Worm (Caenorhabditis elegans) whole organism, L4 larva: ENCODE results near the gene F31B12.4.

Experiments
- D1046.2 ChIP-seq: fragments of 200-800 bp; sonication (Bioruptor generic); IDR thresholded peaks from 2 replicates; pipeline ENCODE4 v1.3.6; 2022; ENCODE audit warnings: missing genetic modification characterization, missing compliant biosample characterization
- F26F4.8 ChIP-seq: fragments of 200-800 bp; sonication (Bioruptor generic); conservative IDR thresholded peaks from 2 replicates; pipeline ENCODE4 v1.3.6; 2022; ENCODE audit warnings: missing genetic modification characterization, missing compliant biosample characterization
- F44E2.7 ChIP-seq: fragments of 200-800 bp; sonication (Bioruptor generic); IDR thresholded peaks from 2 replicates; pipeline ENCODE4 v2.1.2; 2022; ENCODE audit warnings: missing genetic modification characterization, missing compliant biosample characterization
- R02D3.7 ChIP-seq: fragments of 150-350 bp; sonication (generic microtip); optimal IDR thresholded peaks from 3 replicates; lab custom pipeline; 2014; ENCODE audit warnings: missing biosample characterization, missing genetic modification characterization
- T20F7.1 ChIP-seq: fragments of 200-800 bp; sonication (Bioruptor generic); optimal IDR thresholded peaks from 2 replicates; lab custom pipeline; 2018; ENCODE audit warnings: mild to moderate bottlenecking, missing genetic modification characterization, missing compliant biosample characterization
- T26A8.4 ChIP-seq: fragments of 200-800 bp; sonication (Bioruptor generic); IDR thresholded peaks from 2 replicates; pipeline ENCODE4 v1.3.6; 2022; ENCODE audit warnings: missing genetic modification characterization, missing compliant biosample characterization
- Y5F2A.4 ChIP-seq: fragments of 200-800 bp; sonication (Bioruptor generic); optimal IDR thresholded peaks from 2 replicates; lab custom pipeline; 2018; ENCODE audit warnings: mild to moderate bottlenecking, missing genetic modification characterization, missing compliant biosample characterization
- ZK337.2 ChIP-seq: fragments of 200-800 bp; sonication (Bioruptor generic); IDR thresholded peaks from 2 replicates; pipeline ENCODE4 v1.3.6; 2022; ENCODE audit warnings: missing genetic modification reagents, missing genetic modification characterization, missing compliant biosample characterization
- aly-2 ChIP-seq: sonication (generic microtip); optimal IDR thresholded peaks from 2 replicates; lab custom pipeline; 2018; ENCODE audit warnings: missing biosample characterization, missing genetic modification characterization
- ama-1 ChIP-seq: fragments of 150-350 bp; optimal IDR thresholded peaks from 2 replicates; lab custom pipeline; 2014; ENCODE audit warnings: inconsistent platforms, mixed read lengths
- arid-1 ChIP-seq: fragments of 200-800 bp; sonication (Bioruptor generic); conservative IDR thresholded peaks from 2 replicates; pipeline ENCODE4 v1.3.6; 2022; ENCODE audit warnings: missing genetic modification reagents, missing genetic modification characterization, missing compliant biosample characterization
- ceh-20 ChIP-seq: fragments of 200-800 bp; sonication (Bioruptor generic); IDR thresholded peaks from 2 replicates; pipeline ENCODE4 v1.3.6; 2022; ENCODE audit warnings: missing genetic modification reagents, missing genetic modification characterization, missing compliant biosample characterization
- ceh-32 ChIP-seq: sonication (generic microtip); optimal IDR thresholded peaks from 2 replicates; lab custom pipeline; 2016; ENCODE audit warnings: mild to moderate bottlenecking, missing genetic modification characterization, missing compliant biosample characterization; ENCODE audit not compliant: poor library complexity
- ceh-62 ChIP-seq: sonication (generic microtip); optimal IDR thresholded peaks from 2 replicates; lab custom pipeline; 2017; ENCODE audit warnings: missing biosample characterization, missing genetic modification characterization
- ctbp-1 ChIP-seq: fragments of 200-800 bp; sonication (Bioruptor generic); IDR thresholded peaks from 2 replicates; pipeline ENCODE4 v1.3.6; 2022; ENCODE audit warnings: missing genetic modification reagents, missing genetic modification characterization, missing compliant biosample characterization
- daf-16 ChIP-seq, 3 experiments: sonication (generic microtip); optimal IDR thresholded peaks; 2 replicates each; lab custom pipeline; 2016 to 2017; ENCODE audit warnings: missing genetic modification characterization in 3 of 3, missing genetic modification reagents in 3 of 3, mild to moderate bottlenecking in 2 of 3, missing compliant biosample characterization in 2 of 3, missing biosample characterization in 1 of 3, moderate library complexity in 1 of 3
- dmd-6 ChIP-seq: fragments of 200-800 bp; sonication (Bioruptor generic); IDR thresholded peaks from 2 replicates; pipeline ENCODE4 v1.3.6; 2022; ENCODE audit warnings: missing genetic modification reagents, missing genetic modification characterization, missing compliant biosample characterization
- dmd-9 ChIP-seq: fragments of 200-800 bp; sonication (Bioruptor generic); IDR thresholded peaks from 2 replicates; pipeline ENCODE4 v1.3.6; 2022; ENCODE audit warnings: missing genetic modification reagents, missing genetic modification characterization, missing compliant biosample characterization
- duxl-1 ChIP-seq: sonication (generic microtip); optimal IDR thresholded peaks from 2 replicates; lab custom pipeline; 2016; ENCODE audit warnings: mild to moderate bottlenecking, missing genetic modification characterization, moderate library complexity, missing compliant biosample characterization; ENCODE audit not compliant: poor library complexity
- egl-27 ChIP-seq: sonication (generic microtip); optimal IDR thresholded peaks from 3 replicates; lab custom pipeline; 2017; ENCODE audit warnings: missing biosample characterization, missing genetic modification reagents, missing genetic modification characterization
- egl-43 ChIP-seq: fragments of 200-800 bp; sonication (Bioruptor generic); IDR thresholded peaks from 2 replicates; pipeline ENCODE4 v1.3.6; 2022; ENCODE audit warnings: missing genetic modification reagents, missing genetic modification characterization, missing compliant biosample characterization
- fos-1 ChIP-seq: fragments of 150-350 bp; optimal IDR thresholded peaks from 2 replicates; lab custom pipeline; 2014; ENCODE audit warnings: missing biosample characterization, missing genetic modification characterization
- hif-1 ChIP-seq, 2 experiments: sonication (generic microtip); optimal IDR thresholded peaks; 2 replicates each; lab custom pipeline; 2016 to 2017; ENCODE audit warnings: missing compliant biosample characterization in 2 of 2, missing genetic modification characterization in 2 of 2, missing genetic modification reagents in 2 of 2, missing genotype in 2 of 2, mild to moderate bottlenecking in 1 of 2
- hlh-11 ChIP-seq: fragments of 200-800 bp; sonication (Bioruptor generic); optimal IDR thresholded peaks from 2 replicates; lab custom pipeline; 2018; ENCODE audit warnings: mild to moderate bottlenecking, missing genetic modification characterization, missing compliant biosample characterization
- jun-1 ChIP-seq: fragments of 150-350 bp; optimal IDR thresholded peaks from 2 replicates; lab custom pipeline; 2014; ENCODE audit warnings: missing biosample characterization, missing genetic modification reagents, missing genetic modification characterization
- lin-1 ChIP-seq: fragments of 200-800 bp; sonication (Bioruptor generic); IDR thresholded peaks from 2 replicates; pipeline ENCODE4 v1.3.6; 2022; ENCODE audit warnings: missing genetic modification reagents, missing genetic modification characterization, missing compliant biosample characterization
- lin-38 ChIP-seq: fragments of 200-800 bp; sonication (Bioruptor generic); IDR thresholded peaks from 2 replicates; pipeline ENCODE4 v1.3.6; 2022; ENCODE audit warnings: missing genetic modification reagents, missing genetic modification characterization, missing compliant biosample characterization
- lir-3 ChIP-seq: sonication (generic microtip); optimal IDR thresholded peaks from 2 replicates; lab custom pipeline; 2016; ENCODE audit warnings: mild to moderate bottlenecking, missing genetic modification characterization, missing compliant biosample characterization
- lsy-2 ChIP-seq, 2 experiments: fragments of 150-350 bp in 1 of 2; sonication (generic microtip) in 1 of 2; optimal IDR thresholded peaks; 2 replicates each; lab custom pipeline; 2014 to 2017; ENCODE audit warnings: missing biosample characterization in 2 of 2, missing genetic modification characterization in 2 of 2
- mdt-29 ChIP-seq: fragments of 200-800 bp; sonication (Bioruptor generic); IDR thresholded peaks from 2 replicates; pipeline ENCODE4 v1.3.6; 2022; ENCODE audit warnings: missing genetic modification reagents, missing genetic modification characterization, missing compliant biosample characterization
- mep-1 ChIP-seq: fragments of 150-350 bp; sonication (generic microtip); optimal IDR thresholded peaks from 3 replicates; lab custom pipeline; 2014; ENCODE audit warnings: missing biosample characterization, missing genetic modification characterization
- mes-2 ChIP-seq: sonication (generic microtip); optimal IDR thresholded peaks from 2 replicates; lab custom pipeline; 2016; ENCODE audit warnings: missing genotype, mild to moderate bottlenecking, missing genetic modification characterization, missing compliant biosample characterization; ENCODE audit not compliant: poor library complexity, severe bottlenecking
- mxl-2 ChIP-seq: fragments of 200-800 bp; sonication (Bioruptor generic); conservative IDR thresholded peaks from 2 replicates; pipeline ENCODE4 v1.3.6; 2022; ENCODE audit warnings: missing genetic modification reagents, missing genetic modification characterization, missing compliant biosample characterization
- nhr-102 ChIP-seq: sonication (generic microtip); optimal IDR thresholded peaks from 2 replicates; lab custom pipeline; 2016; ENCODE audit warnings: mild to moderate bottlenecking, missing genetic modification characterization, moderate library complexity, missing compliant biosample characterization
- nhr-11 ChIP-seq: fragments of 150-350 bp; optimal IDR thresholded peaks from 2 replicates; lab custom pipeline; 2014; ENCODE audit warnings: missing biosample characterization, missing genetic modification characterization
- nhr-237 ChIP-seq: sonication (generic microtip); optimal IDR thresholded peaks from 2 replicates; lab custom pipeline; 2017; ENCODE audit warnings: missing biosample characterization, missing genetic modification characterization
- nhr-6 ChIP-seq: fragments of 150-350 bp; optimal IDR thresholded peaks from 2 replicates; lab custom pipeline; 2014; ENCODE audit warnings: missing biosample characterization, missing genetic modification characterization
- pha-4 ChIP-seq, 2 experiments: fragments of 150-350 bp in 1 of 2; fragments of 200-800 bp in 1 of 2; sonication (Bioruptor generic) in 1 of 2; IDR thresholded peaks in 1 of 2; optimal IDR thresholded peaks in 1 of 2; 2 replicates each; pipeline versions ENCODE4 v1.3.6 to Lab custom; 2014 to 2022; ENCODE audit warnings: missing genetic modification characterization in 2 of 2, missing genetic modification reagents in 2 of 2, missing biosample characterization in 1 of 2, missing compliant biosample characterization in 1 of 2
- php-3 ChIP-seq: fragments of 200-800 bp; sonication (Bioruptor generic); IDR thresholded peaks from 2 replicates; pipeline ENCODE4 v1.3.6; 2022; ENCODE audit warnings: missing genetic modification reagents, missing genetic modification characterization, missing compliant biosample characterization
- pqm-1 ChIP-seq: sonication (generic microtip); optimal IDR thresholded peaks from 2 replicates; lab custom pipeline; 2017; ENCODE audit warnings: missing biosample characterization, missing genetic modification characterization
- rbr-2 ChIP-seq: sonication (generic microtip); optimal IDR thresholded peaks from 2 replicates; lab custom pipeline; 2016; ENCODE audit warnings: missing genotype, missing genetic modification characterization, missing compliant biosample characterization
- set-16 ChIP-seq: fragments of 200-800 bp; sonication (Bioruptor generic); IDR thresholded peaks from 2 replicates; pipeline ENCODE4 v1.3.6; 2022; ENCODE audit warnings: missing genetic modification reagents, missing genetic modification characterization, missing compliant biosample characterization
- snpc-1.2 ChIP-seq: fragments of 200-800 bp; sonication (Bioruptor generic); IDR thresholded peaks from 2 replicates; pipeline ENCODE4 v1.3.6; 2022; ENCODE audit warnings: missing genetic modification reagents, missing genetic modification characterization, missing compliant biosample characterization
- snpc-4 ChIP-seq: fragments of 150-350 bp; optimal IDR thresholded peaks from 2 replicates; lab custom pipeline; 2014; ENCODE audit warnings: missing biosample characterization, missing genetic modification characterization
- spr-3 ChIP-seq: fragments of 200-800 bp; sonication (Bioruptor generic); optimal IDR thresholded peaks from 2 replicates; lab custom pipeline; 2018; ENCODE audit warnings: mild to moderate bottlenecking, missing genetic modification characterization, missing compliant biosample characterization
- tag-97 ChIP-seq: fragments of 200-800 bp; sonication (Bioruptor generic); IDR thresholded peaks from 2 replicates; pipeline ENCODE4 v1.3.6; 2022; ENCODE audit warnings: missing genetic modification characterization, missing compliant biosample characterization
- unc-62 ChIP-seq, 3 experiments: fragments of 150-350 bp in 1 of 3; sonication (generic microtip); optimal IDR thresholded peaks in 2 of 3; peaks in 1 of 3; 1 replicate in 1 of 3; 2 replicates in 2 of 3; lab custom pipeline; 2014 to 2017; ENCODE audit warnings: missing biosample characterization in 3 of 3, missing genetic modification characterization in 3 of 3, missing genetic modification reagents in 3 of 3, missing genotype in 1 of 3
- zfp-2 ChIP-seq: sonication (generic microtip); optimal IDR thresholded peaks from 2 replicates; lab custom pipeline; 2016; ENCODE audit warnings: mild to moderate bottlenecking, missing genetic modification characterization, missing compliant biosample characterization
- ztf-11 ChIP-seq: fragments of 150-350 bp; optimal IDR thresholded peaks from 2 replicates; lab custom pipeline; 2014; ENCODE audit warnings: missing biosample characterization, missing genetic modification characterization

The F31B12.4 gene

ce11 chrX:10821160-10821559, 16.6 kb downstream of the F31B12.4 start (continued):
- TF ChIP-seq nhr-102 (tag; lab: Kevin White, UChicago) (no peak), arid-1 (GFP tag; lab: Robert Waterston, UW) (peak; percentile 83), F44E2.7 (GFP tag; lab: Robert Waterston, UW) (peak; percentile 80; the same call in 1 of the 2 replicates), ZK337.2 (0 out of 2 replicates have a peak, but pooled peaks have one; percentile 54), dmd-9 (no peak), nhr-237 (tag; lab: Kevin White, UChicago) (no peak), Y5F2A.4 (GFP tag; lab: Kevin White, UChicago) (peak; percentile 42), zfp-2 (tag; lab: Kevin White, UChicago) (no peak), dmd-6 (GFP tag; lab: Robert Waterston, UW) (peak; percentile 65), fos-1 (no peak), set-16 (GFP tag; lab: Robert Waterston, UW) (no peak), snpc-1.2 (GFP tag; lab: Robert Waterston, UW) (peak; percentile 89), R02D3.7 (no peak), mxl-2 (GFP tag; lab: Robert Waterston, UW) (peak; percentile 52; the same call in 1 of the 2 replicates), ama-1 (lab: Kevin White, UChicago) (no peak), T20F7.1 (no peak), hlh-11 (tag; lab: Kevin White, UChicago) (no peak), pha-4 (GFP tag; IDR thresholded peaks at IDR 0.05; lab: Robert Waterston, UW) (peak; percentile 87; the same call in 1 of the 2 replicates), pha-4 (tag; optimal IDR thresholded peaks at IDR 0.05; lab: Kevin White, UChicago) (no peak), nhr-11 (tag; lab: Kevin White, UChicago) (no peak), ztf-11 (tag; lab: Kevin White, UChicago) (no peak), mdt-29 (GFP tag; lab: Robert Waterston, UW) (0 out of 2 replicates have a peak, but pooled peaks have one; percentile 47), T26A8.4 (GFP tag; lab: Robert Waterston, UW) (no peak; the same call in 1 of the 2 replicates), ceh-20 (GFP tag; lab: Robert Waterston, UW) (0 out of 2 replicates have a peak, but pooled peaks have one; percentile 50), lsy-2 (tag; optimal IDR thresholded peaks at IDR 0.05; lab: Kevin White, UChicago) (no peak), egl-27 (tag; lab: Kevin White, UChicago) (no peak), ceh-62 (tag; lab: Kevin White, UChicago) (no peak), mep-1 (tag; lab: Kevin White, UChicago) (no peak), lin-1 (peak; percentile 87), snpc-4 (tag; lab: Kevin White, UChicago) (no peak), pqm-1 (tag; lab: Kevin White, UChicago) (no peak), hif-1 (tag; optimal IDR thresholded peaks at IDR 0.05; lab: Kevin White, UChicago) (no peak), egl-43 (GFP tag; lab: Robert Waterston, UW) (no peak; the same call in 1 of the 2 replicates), ceh-32 (no peak), php-3 (GFP tag; lab: Robert Waterston, UW) (peak; percentile 58; the same call in 1 of the 2 replicates), rbr-2 (tag; lab: Kevin White, UChicago) (peak; percentile 63), duxl-1 (tag; lab: Kevin White, UChicago) (peak; percentile 69), daf-16 (GFP tag; optimal IDR thresholded peaks at IDR 0.05; lab: Kevin White, UChicago) (no peak), daf-16 (tag; optimal IDR thresholded peaks at IDR 0.05; lab: Kevin White, UChicago) (no peak), spr-3 (GFP tag; lab: Kevin White, UChicago) (peak; percentile 37), D1046.2 (GFP tag; lab: Robert Waterston, UW) (0 out of 2 replicates have a peak, but pooled peaks have one; percentile 72), nhr-6 (no peak), aly-2 (tag; lab: Kevin White, UChicago) (no peak), tag-97 (0 out of 2 replicates have a peak, but pooled peaks have one; percentile 40), jun-1 (no peak), ctbp-1 (GFP tag; lab: Robert Waterston, UW) (peak; percentile 81), F26F4.8 (GFP tag; lab: Robert Waterston, UW) (peak; percentile 77), unc-62 (GFP tag; optimal IDR thresholded peaks at IDR 0.05 in 1 of 2; lab: Kevin White, UChicago) (peak in 1 of 2 experiments; percentile 65), unc-62 (tag; optimal IDR thresholded peaks at IDR 0.05; lab: Kevin White, UChicago) (no peak), mes-2 (tag; lab: Kevin White, UChicago) (no peak), lin-38 (GFP tag; lab: Robert Waterston, UW) (no peak), lir-3 (tag; lab: Kevin White, UChicago) (peak; percentile 32)
